Worm (Caenorhabditis elegans): ENCODE measurements around the gene C39B10.3.
A peak's percentile ranks its signal among the peaks of the same experiment; 100 is the strongest.

The C39B10.3 gene

ce11 chrX:10419743-10420142 lies 24.2 kb upstream of the C39B10.3 start, which contains the start of gene cdk-11.2 (continued):
- TF ChIP-seq elt-3 (tag; optimal IDR thresholded peaks at IDR 0.05) (peak in 2 of 6 experiments; percentile 39 to 41), lsy-2 (tag; optimal IDR thresholded peaks at IDR 0.05) (peak; percentile 47 to 74), nhr-20 (tag; optimal IDR thresholded peaks at IDR 0.05) (peak; percentile 68), C16A3.4 (tag; optimal IDR thresholded peaks at IDR 0.05) (peak; percentile 70), jun-1 (tag; optimal IDR thresholded peaks at IDR 0.05) (peak; percentile 32), nhr-47 (tag; optimal IDR thresholded peaks at IDR 0.05) (peak; percentile 60)

ce11 chrX:10422714-10423113 lies 21.2 kb upstream of the C39B10.3 start:
- peak; percentile 30 for TF ChIP-seq nhr-85 (tag)
- no peak for TF ChIP-seq lin-15B (tag; optimal IDR thresholded peaks at IDR 0.05)

ce11 chrX:10424744-10425143 lies 19.2 kb upstream of the C39B10.3 start:
- TF ChIP-seq C16A3.4 (tag; optimal IDR thresholded peaks at IDR 0.05): no peak
- no peak for TF ChIP-seq pqm-1 (tag; optimal IDR thresholded peaks at IDR 0.05)
- no peak for TF ChIP-seq irx-1 (tag; optimal IDR thresholded peaks at IDR 0.05)
- TF ChIP-seq unc-130 (tag; optimal IDR thresholded peaks at IDR 0.05): no peak
- TF ChIP-seq efl-1 (optimal IDR thresholded peaks at IDR 0.05): no peak
- TF ChIP-seq efl-1 (GFP tag; optimal IDR thresholded peaks at IDR 0.05 in 1 of 2): peak in 1 of 2 experiments; percentile 41
- no peak for TF ChIP-seq dsc-1 (tag; optimal IDR thresholded peaks at IDR 0.05)
- peak in 1 of 2 experiments; percentile 48 for TF ChIP-seq ztf-11 (tag; optimal IDR thresholded peaks at IDR 0.05)
- no peak for TF ChIP-seq C34B4.2 (tag; optimal IDR thresholded peaks at IDR 0.05)
- TF ChIP-seq ces-1 (GFP tag; optimal IDR thresholded peaks at IDR 0.05): no peak
- no peak for TF ChIP-seq ceh-90 (tag; optimal IDR thresholded peaks at IDR 0.05)
- TF ChIP-seq lin-13 (GFP tag; optimal IDR thresholded peaks at IDR 0.05): no peak

- TF ChIP-seq aha-1 (tag; optimal IDR thresholded peaks at IDR 0.05) (no peak), efl-1 (optimal IDR thresholded peaks at IDR 0.05) (no peak), efl-1 (GFP tag; optimal IDR thresholded peaks at IDR 0.05 in 1 of 2) (peak in 1 of 2 experiments; percentile 38), nhr-12 (tag; optimal IDR thresholded peaks at IDR 0.05) (no peak), nhr-85 (tag) (peak; percentile 49), snu-23 (GFP tag; optimal IDR thresholded peaks at IDR 0.05) (no peak), ceh-63 (GFP tag; optimal IDR thresholded peaks at IDR 0.05) (no peak), ama-1 (optimal IDR thresholded peaks at IDR 0.05) (no peak), lin-14 (GFP tag; optimal IDR thresholded peaks at IDR 0.05) (peak; percentile 5)
Measured at ce11 chrX:10428109-10428508, 15.8 kb upstream of the C39B10.3 start.

- no peak for TF ChIP-seq C34B4.2 (tag; optimal IDR thresholded peaks at IDR 0.05)
- no peak for TF ChIP-seq nhr-85 (tag)
- TF ChIP-seq tbx-2 (tag; optimal IDR thresholded peaks at IDR 0.05): no peak
- no peak for TF ChIP-seq nhr-237 (tag; optimal IDR thresholded peaks at IDR 0.05)
- TF ChIP-seq unc-62 (GFP tag; optimal IDR thresholded peaks at IDR 0.05): no peak
- TF ChIP-seq hlh-4 (tag; optimal IDR thresholded peaks at IDR 0.05): no peak
- no peak for TF ChIP-seq efl-3 (GFP tag; optimal IDR thresholded peaks at IDR 0.05)
- TF ChIP-seq fkh-8 (tag; optimal IDR thresholded peaks at IDR 0.05): no peak
- TF ChIP-seq irx-1 (tag; optimal IDR thresholded peaks at IDR 0.05): no peak
- TF ChIP-seq efl-1 (optimal IDR thresholded peaks at IDR 0.05): no peak
- no peak for TF ChIP-seq efl-1 (GFP tag; optimal IDR thresholded peaks at IDR 0.05 in 1 of 2)
- TF ChIP-seq nhr-77 (tag; optimal IDR thresholded peaks at IDR 0.05): no peak
- no peak for TF ChIP-seq ztf-4 (tag; optimal IDR thresholded peaks at IDR 0.05)
- no peak for TF ChIP-seq ama-1 (optimal IDR thresholded peaks at IDR 0.05)
- no peak for TF ChIP-seq unc-130 (tag; optimal IDR thresholded peaks at IDR 0.05)
- no peak for TF ChIP-seq Y116A8C.19 (tag; optimal IDR thresholded peaks at IDR 0.05; ENCODE audit: borderline replicate concordance)
- TF ChIP-seq xbp-1 (tag; optimal IDR thresholded peaks at IDR 0.05): no peak
- TF ChIP-seq elt-3 (tag; optimal IDR thresholded peaks at IDR 0.05): no peak
- no peak for TF ChIP-seq egl-13 (tag; optimal IDR thresholded peaks at IDR 0.05)
- no peak for TF ChIP-seq nhr-20 (tag; optimal IDR thresholded peaks at IDR 0.05)
Measured at ce11 chrX:10428557-10428956, 15.4 kb upstream of the C39B10.3 start, which contains the start of gene mig-15. TSS of gene mig-15 (minus strand) at chrX:10428657.

All from whole organism, L1 larva.